Fruit fly (Drosophila melanogaster): Measurements from ENCODE around the gene CtsL4.

Gene CtsL4

dm6 chr2L:10305538-10306147 is 50.8 kb downstream of the CtsL4 start:
- TF ChIP-seq usp (GFP tag; optimal IDR thresholded peaks at IDR 0.05) (no peak), Dll (optimal IDR thresholded peaks at IDR 0.05) (no peak), CG8478 (optimal IDR thresholded peaks at IDR 0.05) (no peak), psq (optimal IDR thresholded peaks at IDR 0.05) (no peak), pan (optimal IDR thresholded peaks at IDR 0.05) (no peak), EcR (GFP tag; optimal IDR thresholded peaks at IDR 0.05) (no peak)
